Fruit fly (Drosophila melanogaster): ENCODE data around the gene CG11898.

DNA sequence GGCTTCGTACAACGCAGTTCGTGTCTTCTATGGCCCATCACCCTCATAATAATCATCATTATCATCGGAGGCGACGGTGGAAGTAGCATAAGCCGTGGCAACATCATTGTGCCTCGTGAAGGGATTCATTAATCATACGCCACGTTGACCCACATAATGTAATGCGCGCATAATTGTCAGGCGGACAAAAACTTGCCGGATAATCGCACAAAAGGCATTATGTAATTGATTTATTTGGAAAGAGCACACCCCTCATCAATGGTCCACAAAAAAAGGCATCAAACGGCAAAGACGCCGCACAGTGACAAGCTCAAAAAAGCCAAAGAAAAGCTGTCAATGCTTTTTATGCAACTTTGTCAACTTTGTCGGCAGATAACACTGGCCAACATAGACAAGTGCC, 32.9 kb downstream of the CG11898 start:
- TF ChIP-seq usp (GFP tag; optimal IDR thresholded peaks at IDR 0.05) (no peak), pan (optimal IDR thresholded peaks at IDR 0.05) (no peak), CG8478 (optimal IDR thresholded peaks at IDR 0.05) (no peak)
